Fruit fly (Drosophila melanogaster): Measurements from ENCODE around the gene slow.

dm6 chr3L:4409898-4410629, 25.8 kb downstream of the slow start:
- TF ChIP-seq Ets98B (GFP tag; IDR thresholded peaks at IDR 0.05) (no peak), CG17806 (tag; optimal IDR thresholded peaks at IDR 0.05) (no peak), CG13204 (GFP tag; optimal IDR thresholded peaks at IDR 0.05) (no peak), CG9948 (tag; optimal IDR thresholded peaks at IDR 0.05) (no peak), rn (GFP tag; IDR thresholded peaks at IDR 0.05) (no peak), fd96Ca (GFP tag; IDR thresholded peaks at IDR 0.05) (no peak), CG34367 (tag; optimal IDR thresholded peaks at IDR 0.05) (no peak), Pif1A (GFP tag; optimal IDR thresholded peaks at IDR 0.05) (no peak), D1 (tag; optimal IDR thresholded peaks at IDR 0.05) (no peak), CG14655 (GFP tag; optimal IDR thresholded peaks at IDR 0.05) (no peak), CG10348 (GFP tag; IDR thresholded peaks at IDR 0.05) (no peak), EcR (GFP tag; optimal IDR thresholded peaks at IDR 0.05) (no peak), Snoo (tag; optimal IDR thresholded peaks at IDR 0.05) (no peak), gl (tag; optimal IDR thresholded peaks at IDR 0.05) (no peak)

Measured in whole organism, pupa.